Worm (Caenorhabditis elegans): ENCODE measurements around the gene srg-22.

ce11 chrII:3067896-3068295 is 25.4 kb downstream of the srg-22 start:
- TF ChIP-seq snpc-3.4 (tag; optimal IDR thresholded peaks at IDR 0.05) (no peak), F55B11.4 (tag; optimal IDR thresholded peaks at IDR 0.05; ENCODE audit: borderline replicate concordance, insufficient read depth) (no peak), dpl-1 (GFP tag; optimal IDR thresholded peaks at IDR 0.05) (no peak), snpc-4 (GFP tag; optimal IDR thresholded peaks at IDR 0.05) (no peak), snpc-4 (tag; optimal IDR thresholded peaks at IDR 0.05) (no peak), F39B2.1 (GFP tag; IDR thresholded peaks at IDR 0.05) (no peak), let-526 (GFP tag; IDR thresholded peaks at IDR 0.05) (no peak), F23B12.7 (tag; optimal IDR thresholded peaks at IDR 0.05; ENCODE audit: insufficient read depth) (no peak), Y53F4B.3 (GFP tag; IDR thresholded peaks at IDR 0.05) (no peak), hlh-26 (GFP tag; conservative IDR thresholded peaks at IDR 0.05) (no peak), egl-18 (GFP tag; IDR thresholded peaks at IDR 0.05) (no peak), B0336.3 (GFP tag; IDR thresholded peaks at IDR 0.05) (no peak), T07F8.4 (tag; optimal IDR thresholded peaks at IDR 0.05) (no peak)
